Fruit fly (Drosophila melanogaster) whole organism, prepupa: ENCODE measurements around the gene halo.

Source experiments
- CG10669 ChIP-seq: fragments of 200-800 bp; sonication (Bioruptor generic); optimal IDR thresholded peaks from 3 replicates; lab custom pipeline; 2018; ENCODE audit warnings: missing biosample characterization, mild to moderate bottlenecking, missing genetic modification characterization, moderate library complexity
- CG11294 ChIP-seq: fragments of 200-800 bp; sonication (Bioruptor generic); IDR thresholded peaks from 2 replicates; pipeline ENCODE4 v1.3.6; 2022; ENCODE audit warnings: missing biosample characterization, missing genetic modification characterization
- CG11762 ChIP-seq: fragments of 200-800 bp; sonication (Bioruptor generic); optimal IDR thresholded peaks from 3 replicates; lab custom pipeline; 2016; ENCODE audit warnings: missing biosample characterization, missing genetic modification characterization; ENCODE audit not compliant: insufficient read depth
- CG11902 ChIP-seq: fragments of 200-800 bp; sonication (Bioruptor generic); optimal IDR thresholded peaks from 3 replicates; lab custom pipeline; 2016; ENCODE audit warnings: missing biosample characterization, missing genetic modification characterization
- CG15336 ChIP-seq: fragments of 200-800 bp; sonication (Bioruptor generic); IDR thresholded peaks from 2 replicates; pipeline ENCODE4 v1.3.6; 2022; ENCODE audit warnings: missing biosample characterization, missing genetic modification characterization
- CG1621 ChIP-seq: fragments of 200-800 bp; sonication (Bioruptor generic); optimal IDR thresholded peaks from 3 replicates; lab custom pipeline; 2018; ENCODE audit warnings: missing biosample characterization, mild to moderate bottlenecking, missing genetic modification characterization
- CG16779 ChIP-seq: fragments of 200-800 bp; sonication (Bioruptor generic); optimal IDR thresholded peaks from 3 replicates; lab custom pipeline; 2017; ENCODE audit warnings: missing biosample characterization, mild to moderate bottlenecking, missing genetic modification characterization
- CG3032 ChIP-seq: fragments of 200-800 bp; optimal IDR thresholded peaks from 2 replicates; lab custom pipeline; 2019; ENCODE audit warnings: missing biosample characterization, mild to moderate bottlenecking, missing genetic modification characterization, moderate library complexity
- CG31627 ChIP-seq: fragments of 200-800 bp; sonication (Bioruptor generic); optimal IDR thresholded peaks from 3 replicates; lab custom pipeline; 2016; ENCODE audit warnings: missing biosample characterization, missing genetic modification characterization
- CG32006 ChIP-seq: fragments of 200-800 bp; sonication (Bioruptor generic); optimal IDR thresholded peaks from 3 replicates; lab custom pipeline; 2017; ENCODE audit warnings: missing biosample characterization, mild to moderate bottlenecking, missing genetic modification characterization
- CG34406 ChIP-seq: fragments of 200-800 bp; sonication (Bioruptor generic); optimal IDR thresholded peaks from 3 replicates; lab custom pipeline; 2016; ENCODE audit warnings: missing biosample characterization, missing genetic modification characterization
- CG3919 ChIP-seq: fragments of 200-800 bp; sonication (Bioruptor generic); optimal IDR thresholded peaks from 3 replicates; lab custom pipeline; 2016; ENCODE audit warnings: missing biosample characterization, missing genetic modification characterization
- CG4318 ChIP-seq: fragments of 200-800 bp; sonication (Bioruptor generic); optimal IDR thresholded peaks from 3 replicates; lab custom pipeline; 2017; ENCODE audit warnings: missing biosample characterization, mild to moderate bottlenecking, missing genetic modification characterization
- CG6163 ChIP-seq: fragments of 200-800 bp; sonication (Bioruptor generic); IDR thresholded peaks from 3 replicates; pipeline ENCODE4 v1.3.6; 2022; ENCODE audit warnings: missing biosample characterization, missing genetic modification characterization
- CG6808 ChIP-seq: fragments of 200-800 bp; sonication (Bioruptor generic); optimal IDR thresholded peaks from 3 replicates; lab custom pipeline; 2017; ENCODE audit warnings: missing biosample characterization, missing genetic modification characterization, mild to moderate bottlenecking, moderate library complexity, missing genetic modification reagents
- CG7368 ChIP-seq: fragments of 200-800 bp; sonication (Bioruptor generic); optimal IDR thresholded peaks from 3 replicates; lab custom pipeline; 2016; ENCODE audit warnings: missing biosample characterization, missing genetic modification characterization
- CG8119 ChIP-seq: fragments of 200-800 bp; sonication (Bioruptor generic); IDR thresholded peaks from 3 replicates; pipeline ENCODE4 v1.3.6; 2022; ENCODE audit warnings: missing biosample characterization, missing genetic modification characterization
- CG8632 ChIP-seq: fragments of 200-800 bp; sonication (Bioruptor generic); optimal IDR thresholded peaks from 3 replicates; lab custom pipeline; 2016; ENCODE audit warnings: missing biosample characterization, missing genetic modification characterization
- Eip78C ChIP-seq: fragments of 200-800 bp; sonication (Bioruptor generic); peaks from one replicate; lab custom pipeline; 2016; ENCODE audit warnings: missing biosample characterization, missing genetic modification characterization
- Eip93F ChIP-seq: fragments of 200-800 bp; sonication (Bioruptor generic); optimal IDR thresholded peaks from 2 replicates; lab custom pipeline; 2016; ENCODE audit warnings: missing biosample characterization, mild to moderate bottlenecking, missing genetic modification characterization
- Ets21C ChIP-seq: fragments of 200-800 bp; sonication (Bioruptor generic); optimal IDR thresholded peaks from 3 replicates; lab custom pipeline; 2016; ENCODE audit warnings: missing biosample characterization, missing genetic modification characterization
- Ets96B ChIP-seq: fragments of 200-800 bp; optimal IDR thresholded peaks from 2 replicates; lab custom pipeline; 2019; ENCODE audit warnings: missing biosample characterization, mild to moderate bottlenecking, missing genetic modification characterization, moderate library complexity
- Gug ChIP-seq: fragments of 200-800 bp; sonication (Bioruptor generic); IDR thresholded peaks from 2 replicates; pipeline ENCODE4 v1.3.6; 2022; ENCODE audit warnings: missing biosample characterization, missing genetic modification characterization
- Hr38 ChIP-seq: sonication (Bioruptor generic); optimal IDR thresholded peaks from 2 replicates; lab custom pipeline; 2016; ENCODE audit warnings: missing biosample characterization, missing genetic modification characterization
- Hr39 ChIP-seq: fragments of 200-800 bp; sonication (Bioruptor generic); optimal IDR thresholded peaks from 2 replicates; lab custom pipeline; 2016; ENCODE audit warnings: missing biosample characterization, missing genetic modification characterization
- Hr4 ChIP-seq: fragments of 200-800 bp; sonication (Bioruptor generic); optimal IDR thresholded peaks from 3 replicates; lab custom pipeline; 2016; ENCODE audit warnings: missing biosample characterization, missing genetic modification characterization
- Lpt ChIP-seq: fragments of 200-800 bp; sonication (Bioruptor generic); optimal IDR thresholded peaks from 3 replicates; lab custom pipeline; 2016; ENCODE audit warnings: missing biosample characterization, missing genetic modification characterization
- Met ChIP-seq: fragments of 200-800 bp; sonication (Bioruptor generic); optimal IDR thresholded peaks from 3 replicates; lab custom pipeline; 2016; ENCODE audit warnings: missing biosample characterization, missing genetic modification characterization
- OdsH ChIP-seq: fragments of 200-800 bp; sonication (Bioruptor generic); optimal IDR thresholded peaks from 3 replicates; lab custom pipeline; 2016; ENCODE audit warnings: missing biosample characterization, missing genetic modification characterization
- Smox ChIP-seq: fragments of 200-800 bp; sonication (Bioruptor generic); optimal IDR thresholded peaks from 3 replicates; lab custom pipeline; 2016; ENCODE audit warnings: missing biosample characterization, missing genetic modification characterization
- Sox102F ChIP-seq: fragments of 200-800 bp; sonication (Bioruptor generic); optimal IDR thresholded peaks from 2 replicates; lab custom pipeline; 2016; ENCODE audit warnings: missing biosample characterization, mild to moderate bottlenecking, missing genetic modification characterization
- Sox15 ChIP-seq: fragments of 200-800 bp; sonication (Bioruptor generic); optimal IDR thresholded peaks from 3 replicates; lab custom pipeline; 2016; ENCODE audit warnings: missing biosample characterization, missing genetic modification characterization
- achi ChIP-seq: fragments of 200-800 bp; sonication (Bioruptor generic); optimal IDR thresholded peaks from 3 replicates; lab custom pipeline; 2016; ENCODE audit warnings: missing biosample characterization, missing genetic modification characterization
- acj6 ChIP-seq: fragments of 200-800 bp; sonication (Bioruptor generic); optimal IDR thresholded peaks from 3 replicates; lab custom pipeline; 2016; ENCODE audit warnings: missing biosample characterization, missing genetic modification characterization
- cyc ChIP-seq: fragments of 200-800 bp; sonication (Bioruptor generic); optimal IDR thresholded peaks from 3 replicates; lab custom pipeline; 2016; ENCODE audit warnings: missing biosample characterization, missing genetic modification characterization
- dac ChIP-seq: fragments of 200-800 bp; sonication (Bioruptor generic); optimal IDR thresholded peaks from 2 replicates; lab custom pipeline; 2017; ENCODE audit warnings: missing biosample characterization, mild to moderate bottlenecking, missing genetic modification characterization
- dsx ChIP-seq: fragments of 200-800 bp; optimal IDR thresholded peaks from 3 replicates; lab custom pipeline; 2019; ENCODE audit warnings: missing biosample characterization, mild to moderate bottlenecking, missing genetic modification characterization, moderate library complexity; ENCODE audit not compliant: poor library complexity, severe bottlenecking
- eg ChIP-seq: fragments of 200-800 bp; sonication (Bioruptor generic); IDR thresholded peaks from 3 replicates; pipeline ENCODE4 v1.3.6; 2022; ENCODE audit warnings: missing biosample characterization, missing genetic modification characterization
- esn ChIP-seq: fragments of 200-800 bp; sonication (Bioruptor generic); optimal IDR thresholded peaks from 2 replicates; lab custom pipeline; 2016; ENCODE audit warnings: missing biosample characterization, mild to moderate bottlenecking, missing genetic modification characterization, moderate library complexity
- fd59A ChIP-seq: fragments of 200-800 bp; sonication (Bioruptor generic); optimal IDR thresholded peaks from 2 replicates; lab custom pipeline; 2017; ENCODE audit warnings: missing biosample characterization, mild to moderate bottlenecking, missing genetic modification characterization, missing genetic modification reagents
- fd85E ChIP-seq: fragments of 200-800 bp; sonication (Bioruptor generic); optimal IDR thresholded peaks from 3 replicates; lab custom pipeline; 2016; ENCODE audit warnings: missing biosample characterization, missing genetic modification characterization
- fkh ChIP-seq: fragments of 200-800 bp; sonication (Bioruptor generic); optimal IDR thresholded peaks from 3 replicates; lab custom pipeline; 2017; ENCODE audit warnings: missing biosample characterization, mild to moderate bottlenecking, missing genetic modification characterization, moderate library complexity
- lz ChIP-seq: fragments of 200-800 bp; sonication (Bioruptor generic); optimal IDR thresholded peaks from 3 replicates; lab custom pipeline; 2016; ENCODE audit warnings: missing biosample characterization, missing genetic modification characterization
- net ChIP-seq: fragments of 200-800 bp; sonication (Bioruptor generic); optimal IDR thresholded peaks from 3 replicates; lab custom pipeline; 2016; ENCODE audit warnings: missing biosample characterization, missing genetic modification characterization
- spab ChIP-seq: fragments of 200-800 bp; sonication (Bioruptor generic); optimal IDR thresholded peaks from 2 replicates; lab custom pipeline; 2017; ENCODE audit warnings: missing biosample characterization, mild to moderate bottlenecking, missing genetic modification characterization, missing genetic modification reagents
- ss ChIP-seq, 2 experiments: fragments of 200-800 bp; sonication (Bioruptor generic); optimal IDR thresholded peaks; 2 replicates in 1 of 2; 3 replicates in 1 of 2; lab custom pipeline; 2017 to 2018; ENCODE audit warnings: mild to moderate bottlenecking in 2 of 2, missing biosample characterization in 2 of 2, missing genetic modification characterization in 2 of 2, moderate library complexity in 1 of 2
- vri ChIP-seq: fragments of 200-800 bp; sonication (Bioruptor generic); optimal IDR thresholded peaks from 3 replicates; lab custom pipeline; 2016; ENCODE audit warnings: missing biosample characterization, mild to moderate bottlenecking, missing genetic modification characterization

halo gene

dm6 chr2L:1476872-1477503, 41.0 kb downstream of the halo start (continued):
- no peak for TF ChIP-seq CG11294 (GFP tag; lab: Robert Waterston, UW)
- TF ChIP-seq esn, result peak; percentile 37
- peak; percentile 37 for TF ChIP-seq achi (GFP tag; lab: Kevin White, UChicago)
- peak; percentile 3 for TF ChIP-seq Smox (GFP tag; lab: Kevin White, UChicago)
- TF ChIP-seq CG1621 (tag; lab: Kevin White, UChicago), result no peak
- TF ChIP-seq dsx (GFP tag; lab: Kevin White, UChicago), result no peak
- no peak for TF ChIP-seq spab (GFP tag; lab: Kevin White, UChicago)
- no peak for TF ChIP-seq eg (GFP tag; lab: Robert Waterston, UW)
- TF ChIP-seq Ets21C, result no peak
- TF ChIP-seq Hr39 (GFP tag; lab: Kevin White, UChicago), result peak; percentile 23
- TF ChIP-seq Met (GFP tag; lab: Kevin White, UChicago), result peak; percentile 52
- TF ChIP-seq CG31627, result peak; percentile 27
- no peak for TF ChIP-seq CG6163 (GFP tag; lab: Robert Waterston, UW)
- no peak for TF ChIP-seq CG15336 (GFP tag; lab: Robert Waterston, UW)
- no peak for TF ChIP-seq Gug (GFP tag; lab: Robert Waterston, UW)
- TF ChIP-seq vri (GFP tag; lab: Kevin White, UChicago), result no peak
- TF ChIP-seq fkh (GFP tag; lab: Kevin White, UChicago), result no peak
- TF ChIP-seq CG32006 (GFP tag; lab: Kevin White, UChicago), result peak; percentile 27
- TF ChIP-seq Ets96B (tag; lab: Kevin White, UChicago), result peak; percentile 28
- TF ChIP-seq Lpt, result no peak
- TF ChIP-seq CG11902 (GFP tag; lab: Kevin White, UChicago), result no peak
- TF ChIP-seq dac (GFP tag; lab: Kevin White, UChicago), result no peak
- peak; percentile 13 for TF ChIP-seq OdsH
- no peak for TF ChIP-seq CG10669 (GFP tag; lab: Kevin White, UChicago)
- TF ChIP-seq, all 60 proteins: peak for 20

dm6 chr2L:1473427-1473826, 44.5 kb downstream of the halo start:
- peak; percentile 46 for TF ChIP-seq CG34406
- no peak for TF ChIP-seq Hr38 (GFP tag; lab: Kevin White, UChicago)
- TF ChIP-seq fd59A (GFP tag; lab: Kevin White, UChicago), result peak; percentile 39
- peak; percentile 7 for TF ChIP-seq CG6808 (GFP tag; lab: Kevin White, UChicago)
- no peak for TF ChIP-seq CG16779 (tag; lab: Kevin White, UChicago)
- peak; percentile 30 for TF ChIP-seq CG8632 (GFP tag; lab: Kevin White, UChicago)
- TF ChIP-seq Smox (GFP tag; lab: Kevin White, UChicago), result peak; percentile 62
- TF ChIP-seq Eip93F (GFP tag; lab: Kevin White, UChicago), result no peak
- peak; percentile 47 for TF ChIP-seq CG7368 (GFP tag; lab: Kevin White, UChicago)
- peak; percentile 51 for TF ChIP-seq acj6 (GFP tag; lab: Kevin White, UChicago)
- peak; percentile 76 for TF ChIP-seq Ets21C
- peak; percentile 65; the same call in 2 of the 3 replicates for TF ChIP-seq CG6163 (GFP tag; lab: Robert Waterston, UW)
- TF ChIP-seq CG4318 (GFP tag; lab: Kevin White, UChicago), result no peak
- peak; percentile 72 for TF ChIP-seq Sox102F (GFP tag; lab: Kevin White, UChicago)
- no peak for TF ChIP-seq Gug (GFP tag; lab: Robert Waterston, UW)
- TF ChIP-seq CG31627, result peak; percentile 83
- peak; percentile 78 for TF ChIP-seq cyc (GFP tag; lab: Kevin White, UChicago)
- peak; percentile 78 for TF ChIP-seq Eip78C (GFP tag; lab: Kevin White, UChicago)
- peak; percentile 39 for TF ChIP-seq CG3919
- TF ChIP-seq Met (GFP tag; lab: Kevin White, UChicago), result peak; percentile 82
- peak; percentile 22 for TF ChIP-seq spab (GFP tag; lab: Kevin White, UChicago)
- TF ChIP-seq OdsH, result peak; percentile 45
- peak; percentile 77 for TF ChIP-seq esn
- peak; percentile 21 for TF ChIP-seq Sox15
- peak; percentile 29 for TF ChIP-seq Ets96B (tag; lab: Kevin White, UChicago)
- no peak for TF ChIP-seq fd85E (GFP tag; lab: Kevin White, UChicago)
- TF ChIP-seq lz (GFP tag; lab: Kevin White, UChicago), result peak; percentile 70
- TF ChIP-seq CG8119 (GFP tag; lab: Robert Waterston, UW), result no peak
- no peak for TF ChIP-seq CG11294 (GFP tag; lab: Robert Waterston, UW)
- TF ChIP-seq ss (GFP tag; optimal IDR thresholded peaks at IDR 0.05; lab: Kevin White, UChicago), result peak in 1 of 2 experiments; percentile 23
- TF ChIP-seq Hr4 (GFP tag; lab: Kevin White, UChicago), result no peak
- TF ChIP-seq net (GFP tag; lab: Kevin White, UChicago), result peak; percentile 19
- peak; percentile 38 for TF ChIP-seq CG10669 (GFP tag; lab: Kevin White, UChicago)
- peak; percentile 32 for TF ChIP-seq CG3032 (tag; lab: Kevin White, UChicago)
- TF ChIP-seq CG11762, result no peak
